Fruit fly (Drosophila melanogaster) whole organism, wandering third instar larva: ENCODE results near the gene eIF3a.
A peak's percentile ranks its signal among the peaks of the same experiment; 100 is the strongest.

ENCODE experiments used
- Abd-B ChIP-seq: fragments of >200 bp; optimal IDR thresholded peaks from 2 replicates; lab custom pipeline; 2017; ENCODE audit warnings: missing biosample characterization, missing genetic modification characterization
- CG32264 ChIP-seq: fragments of 200-800 bp; sonication (Bioruptor generic); optimal IDR thresholded peaks from 2 replicates; lab custom pipeline; 2016; ENCODE audit warnings: missing biosample characterization, missing genetic modification characterization
- CG9705 ChIP-seq: fragments of 200-800 bp; sonication (Bioruptor generic); optimal IDR thresholded peaks from 2 replicates; lab custom pipeline; 2018; ENCODE audit warnings: missing biosample characterization, mild to moderate bottlenecking, missing genetic modification characterization
- CrebA ChIP-seq: fragments of 200-800 bp; sonication (Bioruptor generic); optimal IDR thresholded peaks from 2 replicates; lab custom pipeline; 2016; ENCODE audit warnings: missing biosample characterization, mild to moderate bottlenecking, missing genetic modification characterization, borderline replicate concordance
- Dfd ChIP-seq: fragments of >200 bp; optimal IDR thresholded peaks from 2 replicates; lab custom pipeline; 2017; ENCODE audit warnings: missing biosample characterization, missing genetic modification characterization
- Dif ChIP-seq: fragments of 200-275, 200-300 bp; sonication (Bioruptor generic); optimal IDR thresholded peaks from 2 replicates; lab custom pipeline; 2018; ENCODE audit warnings: missing biosample characterization, missing genetic modification characterization; ENCODE audit not compliant: partially characterized antibody
- GATAd ChIP-seq: sonication (Bioruptor generic); optimal IDR thresholded peaks from 2 replicates; lab custom pipeline; 2016; ENCODE audit warnings: missing biosample characterization, missing genetic modification characterization
- HLH106 ChIP-seq: fragments of 200-800 bp; optimal IDR thresholded peaks from 3 replicates; lab custom pipeline; 2019; ENCODE audit warnings: missing biosample characterization, mild to moderate bottlenecking, missing genetic modification characterization, moderate library complexity
- Hnf4 ChIP-seq: fragments of 200-800 bp; sonication (Bioruptor generic); optimal IDR thresholded peaks from 2 replicates; lab custom pipeline; 2016; ENCODE audit warnings: missing biosample characterization, mild to moderate bottlenecking, missing genetic modification characterization
- Hr78 ChIP-seq: fragments of >200 bp; optimal IDR thresholded peaks from 2 replicates; lab custom pipeline; 2017; ENCODE audit warnings: missing biosample characterization, missing genetic modification characterization
- Hr83 ChIP-seq: fragments of 200-300 bp; sonication (Bioruptor generic); optimal IDR thresholded peaks from 2 replicates; lab custom pipeline; 2016; ENCODE audit warnings: missing biosample characterization, mild to moderate bottlenecking, missing genetic modification characterization, moderate library complexity; ENCODE audit not compliant: poor library complexity, severe bottlenecking
- Jra ChIP-seq: sonication (Bioruptor generic); optimal IDR thresholded peaks from 2 replicates; lab custom pipeline; 2016; ENCODE audit warnings: missing biosample characterization, missing genetic modification characterization
- Mio ChIP-seq: sonication (Bioruptor generic); optimal IDR thresholded peaks from 2 replicates; lab custom pipeline; 2016; ENCODE audit warnings: missing biosample characterization, missing genetic modification characterization
- Myc ChIP-seq: fragments of >200 bp; optimal IDR thresholded peaks from 2 replicates; lab custom pipeline; 2017
- N ChIP-seq: fragments of >200 bp; optimal IDR thresholded peaks from 2 replicates; lab custom pipeline; 2018; ENCODE audit warnings: missing biosample characterization, missing external identifiers, missing genetic modification characterization
- OdsH ChIP-seq: fragments of 200-800 bp; sonication (Bioruptor generic); optimal IDR thresholded peaks from 2 replicates; lab custom pipeline; 2016; ENCODE audit warnings: missing biosample characterization, mild to moderate bottlenecking, missing genetic modification characterization
- Rel ChIP-seq, 2 experiments: fragments of 200-800 bp; sonication (Bioruptor generic) in 1 of 2; optimal IDR thresholded peaks; 2 replicates in 1 of 2; 3 replicates in 1 of 2; lab custom pipeline; 2016 to 2019; ENCODE audit warnings: mild to moderate bottlenecking in 2 of 2, missing biosample characterization in 2 of 2, missing genetic modification characterization in 2 of 2, moderate library complexity in 1 of 2
- Sp1 ChIP-seq: fragments of 200-800 bp; sonication (Bioruptor generic); optimal IDR thresholded peaks from 3 replicates; lab custom pipeline; 2019; ENCODE audit warnings: missing biosample characterization, mild to moderate bottlenecking, missing genetic modification characterization, moderate library complexity
- Vsx2 ChIP-seq: fragments of 200-300, 225-300 bp; sonication (Bioruptor generic); optimal IDR thresholded peaks from 2 replicates; lab custom pipeline; 2018; ENCODE audit warnings: missing biosample characterization, missing genetic modification characterization; ENCODE audit not compliant: partially characterized antibody
- br ChIP-seq: fragments of 200-800 bp; sonication (Bioruptor generic); optimal IDR thresholded peaks from 2 replicates; lab custom pipeline; 2016; ENCODE audit warnings: missing biosample characterization, missing genetic modification characterization
- brk ChIP-seq: fragments of 200-800 bp; sonication (Bioruptor generic); optimal IDR thresholded peaks from 2 replicates; lab custom pipeline; 2016; ENCODE audit warnings: missing biosample characterization, mild to moderate bottlenecking, missing genetic modification characterization
- dl ChIP-seq, 2 experiments: fragments of 175-275, 200-275 bp in 1 of 2; fragments of 200-275 bp in 1 of 2; sonication (Bioruptor generic); optimal IDR thresholded peaks; lab custom pipeline; 2018; ENCODE audit warnings: mild to moderate bottlenecking in 2 of 2, missing biosample characterization in 2 of 2, missing genetic modification characterization in 2 of 2, moderate library complexity in 2 of 2; ENCODE audit not compliant: partially characterized antibody in 2 of 2, insufficient read depth in 1 of 2
- dmrt93B ChIP-seq: fragments of 200-800 bp; sonication (Bioruptor generic); optimal IDR thresholded peaks from 2 replicates; lab custom pipeline; 2018; ENCODE audit warnings: missing biosample characterization, mild to moderate bottlenecking, missing genetic modification characterization
- dsf ChIP-seq: sonication (Bioruptor generic); optimal IDR thresholded peaks from 2 replicates; lab custom pipeline; 2016; ENCODE audit warnings: missing biosample characterization, missing genetic modification characterization, borderline replicate concordance
- ey ChIP-seq: fragments of 200-800 bp; sonication (Bioruptor generic); optimal IDR thresholded peaks from 2 replicates; lab custom pipeline; 2016; ENCODE audit warnings: missing biosample characterization, missing genetic modification characterization
- foxo ChIP-seq, 2 experiments: fragments of 200-800 bp; sonication (Bioruptor generic); optimal IDR thresholded peaks; 2 replicates in 1 of 2; 3 replicates in 1 of 2; lab custom pipeline; 2016 to 2017; ENCODE audit warnings: missing biosample characterization in 2 of 2, missing genetic modification characterization in 2 of 2
- fru ChIP-seq: fragments of 200-800 bp; sonication (Bioruptor generic); optimal IDR thresholded peaks from 3 replicates; lab custom pipeline; 2016; ENCODE audit warnings: missing biosample characterization, mild to moderate bottlenecking, missing genetic modification characterization
- h ChIP-seq: fragments of 200-800 bp; sonication (Bioruptor generic); optimal IDR thresholded peaks from 3 replicates; lab custom pipeline; 2016; ENCODE audit warnings: missing biosample characterization, mild to moderate bottlenecking, missing genetic modification characterization
- jim ChIP-seq: fragments of 175-275, 200-325 bp; sonication (Bioruptor generic); optimal IDR thresholded peaks from 2 replicates; lab custom pipeline; 2016; ENCODE audit warnings: missing biosample characterization, mild to moderate bottlenecking, missing genetic modification characterization
- lola ChIP-seq: fragments of >200 bp; optimal IDR thresholded peaks from 2 replicates; lab custom pipeline; 2017; ENCODE audit warnings: missing biosample characterization, missing genetic modification characterization
- pan ChIP-seq: fragments of >200 bp; optimal IDR thresholded peaks from 2 replicates; lab custom pipeline; 2017
- psq ChIP-seq: fragments of 200-800 bp; sonication (Bioruptor generic); optimal IDR thresholded peaks from 3 replicates; lab custom pipeline; 2017; ENCODE audit warnings: missing biosample characterization, mild to moderate bottlenecking, missing genetic modification characterization, moderate library complexity
- rgr ChIP-seq: fragments of 200-800 bp; sonication (Bioruptor generic); optimal IDR thresholded peaks from 3 replicates; lab custom pipeline; 2016; ENCODE audit warnings: missing biosample characterization, mild to moderate bottlenecking, missing genetic modification characterization
- sage ChIP-seq: fragments of 200-800 bp; sonication (Bioruptor generic); optimal IDR thresholded peaks from 2 replicates; lab custom pipeline; 2016; ENCODE audit warnings: missing biosample characterization, mild to moderate bottlenecking, missing genetic modification characterization
- sv ChIP-seq: fragments of 200-800 bp; sonication (Bioruptor generic); optimal IDR thresholded peaks from 3 replicates; lab custom pipeline; 2016; ENCODE audit warnings: missing biosample characterization, missing genetic modification characterization
- tai ChIP-seq: sonication (Bioruptor generic); optimal IDR thresholded peaks from 2 replicates; lab custom pipeline; 2016; ENCODE audit warnings: missing biosample characterization, missing genetic modification characterization
- usp ChIP-seq: fragments of >200 bp; optimal IDR thresholded peaks from 2 replicates; lab custom pipeline; 2017; ENCODE audit warnings: missing biosample characterization, missing genetic modification characterization
- woc ChIP-seq: sonication (Bioruptor generic); optimal IDR thresholded peaks from 2 replicates; lab custom pipeline; 2016; ENCODE audit warnings: missing biosample characterization, mild to moderate bottlenecking, missing genetic modification characterization

Gene eIF3a

DNA sequence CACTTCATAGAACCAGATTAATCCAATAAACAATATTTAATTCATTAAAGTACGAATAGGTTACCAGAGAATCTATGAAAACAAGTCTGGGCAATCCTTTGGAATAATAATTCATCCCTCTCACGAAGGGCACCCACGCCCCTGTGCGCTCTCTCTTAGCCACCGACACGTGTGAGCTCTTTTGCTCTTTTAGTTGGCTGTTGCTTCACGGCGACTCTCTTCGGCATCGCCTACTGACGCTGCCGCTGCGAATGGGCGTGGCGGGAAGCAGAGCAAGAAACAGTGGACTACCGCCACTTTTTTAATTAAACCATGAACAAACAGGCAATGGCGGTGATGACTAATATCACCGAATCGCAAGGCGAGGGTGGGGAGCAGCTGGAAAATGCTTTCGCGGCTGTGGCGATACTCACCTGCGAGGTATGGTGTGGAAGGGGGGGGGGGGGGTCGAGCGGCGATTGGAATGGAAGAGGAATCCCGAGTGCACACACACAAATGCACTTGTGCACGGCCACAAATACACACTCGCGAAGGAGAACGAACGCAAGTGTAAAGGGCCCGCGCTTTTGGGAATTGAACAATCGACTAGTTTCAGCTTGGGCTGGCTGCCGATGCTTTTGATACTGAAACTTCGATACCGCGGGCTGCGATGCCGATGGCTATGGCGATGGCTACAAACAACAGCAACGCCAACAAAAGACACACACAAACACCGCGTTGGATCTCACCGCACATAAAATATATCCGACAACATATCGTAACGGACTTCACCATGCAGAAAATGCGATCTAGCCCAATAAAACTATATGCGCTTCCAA, 44.7 kb upstream of the eIF3a start:
- TF ChIP-seq CG32264 (GFP tag; lab: Kevin White, UChicago) (peak; percentile 77), lola (no peak), Hr83 (GFP tag; lab: Kevin White, UChicago) (peak; percentile 85), h (GFP tag; lab: Kevin White, UChicago) (peak; percentile 91), Abd-B (no peak), Hr78 (no peak), GATAd (GFP tag; lab: Kevin White, UChicago) (no peak), sage (GFP tag; lab: Kevin White, UChicago) (peak; percentile 78), ey (GFP tag; lab: Kevin White, UChicago) (peak; percentile 79), sv (GFP tag; lab: Kevin White, UChicago) (peak; percentile 91), Myc (lab: Kevin White, UChicago) (no peak), pan (lab: Kevin White, UChicago) (no peak), Mio (GFP tag; lab: Kevin White, UChicago) (peak; percentile 55), Jra (GFP tag; lab: Kevin White, UChicago) (peak; percentile 79), foxo (GFP tag; optimal IDR thresholded peaks at IDR 0.05; lab: Kevin White, UChicago) (peak in 1 of 2 experiments; percentile 91), Dfd (no peak), jim (GFP tag; lab: Kevin White, UChicago) (no peak), HLH106 (tag; lab: Kevin White, UChicago) (peak; percentile 64), psq (peak; percentile 68), Dif (GFP tag; lab: Kevin White, UChicago) (peak; percentile 86), dsf (GFP tag; lab: Kevin White, UChicago) (peak; percentile 66), dl (GFP tag; optimal IDR thresholded peaks at IDR 0.05; lab: Kevin White, UChicago; ENCODE audit: insufficient read depth in 1 of 2, partially characterized antibody in 2 of 2) (peak; percentile 61 to 63), Sp1 (GFP tag; lab: Kevin White, UChicago) (peak; percentile 71), br (peak; percentile 90), N (GFP tag; lab: Kevin White, UChicago) (peak; percentile 36), Vsx2 (GFP tag; lab: Kevin White, UChicago) (peak; percentile 79), dmrt93B (peak; percentile 45), Rel (GFP tag; optimal IDR thresholded peaks at IDR 0.05; lab: Kevin White, UChicago) (no peak), Rel (tag; optimal IDR thresholded peaks at IDR 0.05; lab: Kevin White, UChicago) (peak; percentile 62), tai (GFP tag; lab: Kevin White, UChicago) (no peak), fru (peak; percentile 88), CrebA (peak; percentile 69), OdsH (GFP tag; lab: Kevin White, UChicago) (peak; percentile 85), rgr (peak; percentile 90), usp (GFP tag; lab: Kevin White, UChicago) (no peak), CG9705 (GFP tag; lab: Kevin White, UChicago) (no peak), Hnf4 (GFP tag; lab: Kevin White, UChicago) (peak; percentile 77), brk (GFP tag; lab: Kevin White, UChicago) (peak; percentile 78), woc (GFP tag; lab: Kevin White, UChicago) (peak; percentile 60)

DNA sequence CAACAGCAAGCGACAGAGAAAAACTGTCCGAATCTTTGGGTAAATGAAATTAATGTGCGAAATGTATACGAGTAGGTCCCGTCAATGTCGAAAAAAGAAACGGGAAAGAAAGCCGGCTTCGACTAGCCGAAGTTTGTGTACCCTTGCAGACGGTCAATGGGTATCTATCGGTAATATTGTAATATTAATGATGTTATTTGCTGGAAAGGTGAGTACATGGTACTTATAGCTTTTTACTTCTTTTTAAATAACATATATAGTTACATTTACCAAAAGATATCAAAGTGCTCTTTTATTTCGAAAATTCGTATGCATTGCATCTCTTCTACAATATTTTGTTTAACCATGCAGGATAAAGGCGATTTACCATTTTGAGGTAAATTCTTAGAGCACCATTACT, 42.3 kb upstream of the eIF3a start:
- TF ChIP-seq h (GFP tag; lab: Kevin White, UChicago), result no peak
- TF ChIP-seq br, result no peak
- TF ChIP-seq pan (lab: Kevin White, UChicago), result no peak
- no peak for TF ChIP-seq Dif (GFP tag; lab: Kevin White, UChicago)
- TF ChIP-seq HLH106 (tag; lab: Kevin White, UChicago), result no peak
- TF ChIP-seq Vsx2 (GFP tag; lab: Kevin White, UChicago), result no peak
- no peak for TF ChIP-seq tai (GFP tag; lab: Kevin White, UChicago)
- no peak for TF ChIP-seq dmrt93B
- TF ChIP-seq N (GFP tag; lab: Kevin White, UChicago), result no peak
- no peak for TF ChIP-seq CG9705 (GFP tag; lab: Kevin White, UChicago)
- no peak for TF ChIP-seq Hnf4 (GFP tag; lab: Kevin White, UChicago)
- TF ChIP-seq Mio (GFP tag; lab: Kevin White, UChicago), result no peak
- no peak for TF ChIP-seq woc (GFP tag; lab: Kevin White, UChicago)
- TF ChIP-seq brk (GFP tag; lab: Kevin White, UChicago), result no peak
- TF ChIP-seq CG32264 (GFP tag; lab: Kevin White, UChicago), result no peak
- TF ChIP-seq Rel (GFP tag; optimal IDR thresholded peaks at IDR 0.05; lab: Kevin White, UChicago), result no peak
- TF ChIP-seq Rel (tag; optimal IDR thresholded peaks at IDR 0.05; lab: Kevin White, UChicago), result no peak
- TF ChIP-seq sv (GFP tag; lab: Kevin White, UChicago), result no peak
